Worm (Caenorhabditis elegans) whole organism, midembryonic: ENCODE measurements around the gene T25G12.13.

Experiments used
- T22C8.4 ChIP-seq: fragments of 200-800 bp; sonication (Bioruptor generic); IDR thresholded peaks from 2 replicates; pipeline ENCODE4 v1.3.6; 2022; ENCODE audit warnings: missing genetic modification characterization, missing compliant biosample characterization
- cog-1 ChIP-seq: sonication (generic microtip); optimal IDR thresholded peaks from 2 replicates; lab custom pipeline; 2016; ENCODE audit warnings: missing genetic modification characterization, missing compliant biosample characterization
- flt-1 ChIP-seq: fragments of 200-800 bp; sonication (Bioruptor generic); IDR thresholded peaks from 2 replicates; pipeline ENCODE4 v1.3.6; 2022; ENCODE audit warnings: missing genetic modification characterization, missing compliant biosample characterization
- klf-2 ChIP-seq: fragments of 200-800 bp; sonication (Bioruptor generic); conservative IDR thresholded peaks from 2 replicates; pipeline ENCODE4 v1.3.6; 2022; ENCODE audit warnings: missing genetic modification reagents, missing genetic modification characterization, missing compliant biosample characterization
- med-1 ChIP-seq: sonication (generic microtip); optimal IDR thresholded peaks from 2 replicates; lab custom pipeline; 2017; ENCODE audit warnings: missing genetic modification characterization, mild to moderate bottlenecking, missing compliant biosample characterization, antibody characterized with exemption, missing genetic modification reagents; ENCODE audit not compliant: insufficient read depth
- ref-1 ChIP-seq: fragments of 200-800 bp; sonication (Bioruptor generic); conservative IDR thresholded peaks from 2 replicates; pipeline ENCODE4 v1.3.6; 2022; ENCODE audit warnings: missing genetic modification reagents, missing genetic modification characterization, missing compliant biosample characterization
- tab-1 ChIP-seq: fragments of 200-800 bp; sonication (Bioruptor generic); IDR thresholded peaks from 2 replicates; pipeline ENCODE4 v1.3.6; 2022; ENCODE audit warnings: missing genetic modification characterization, missing compliant biosample characterization
- ztf-23 ChIP-seq: fragments of 200-800 bp; sonication (Bioruptor generic); IDR thresholded peaks from 2 replicates; pipeline ENCODE4 v1.3.6; 2022; ENCODE audit warnings: missing genetic modification reagents, missing genetic modification characterization, missing compliant biosample characterization
- ztf-29 ChIP-seq: fragments of 200-800 bp; sonication (Bioruptor generic); IDR thresholded peaks from 2 replicates; pipeline ENCODE4 v1.3.6; 2022; ENCODE audit warnings: missing genetic modification reagents, missing genetic modification characterization, missing compliant biosample characterization

DNA sequence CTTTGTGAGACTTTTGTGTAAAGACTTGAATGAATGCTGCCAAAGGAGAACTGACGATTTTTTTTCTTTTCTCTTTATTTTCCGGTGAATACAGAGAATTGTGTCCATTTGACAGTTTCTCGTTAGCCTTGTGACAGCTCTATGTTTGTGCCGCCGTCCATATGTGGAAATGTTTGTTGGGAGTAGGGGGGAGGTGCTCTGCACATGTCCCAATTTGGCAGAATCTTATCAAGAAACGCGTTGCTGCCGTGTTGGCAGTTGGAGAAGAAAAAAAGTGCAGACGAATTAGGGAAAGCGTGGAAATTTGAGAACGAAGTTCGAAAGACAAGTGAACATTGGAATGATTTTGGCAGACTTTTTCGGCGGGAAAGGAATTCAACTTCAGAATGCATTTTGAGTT is 45.3 kb upstream of the T25G12.13 start:
- no peak for TF ChIP-seq med-1 (GFP tag; lab: Kevin White, UChicago)
- TF ChIP-seq klf-2 = no peak
- no peak for TF ChIP-seq cog-1 (tag; lab: Kevin White, UChicago)
- TF ChIP-seq tab-1 (GFP tag; lab: Robert Waterston, UW) = no peak
- TF ChIP-seq ztf-23 (GFP tag; lab: Robert Waterston, UW) = no peak
- TF ChIP-seq T22C8.4 (GFP tag; lab: Robert Waterston, UW) = no peak
- TF ChIP-seq ztf-29 (GFP tag; lab: Robert Waterston, UW) = no peak
- no peak for TF ChIP-seq flt-1 (GFP tag; lab: Robert Waterston, UW)
- TF ChIP-seq ref-1 = no peak
